Worm (Caenorhabditis elegans) whole organism, L4 larva: ENCODE measurements around the gene dsl-7.

Source experiments
- D1046.2 ChIP-seq: fragments of 200-800 bp; sonication (Bioruptor generic); IDR thresholded peaks from 2 replicates; pipeline ENCODE4 v1.3.6; 2022; ENCODE audit warnings: missing genetic modification characterization, missing compliant biosample characterization
- ceh-82 ChIP-seq: sonication (generic microtip); optimal IDR thresholded peaks from 2 replicates; lab custom pipeline; 2017; ENCODE audit warnings: missing biosample characterization, missing genetic modification characterization
- jun-1 ChIP-seq: fragments of 150-350 bp; optimal IDR thresholded peaks from 2 replicates; lab custom pipeline; 2014; ENCODE audit warnings: missing biosample characterization, missing genetic modification reagents, missing genetic modification characterization
- lim-7 ChIP-seq: fragments of 200-800 bp; sonication (Bioruptor generic); IDR thresholded peaks from 2 replicates; pipeline ENCODE4 v1.3.6; 2022; ENCODE audit warnings: missing genetic modification characterization, missing compliant biosample characterization
- mep-1 ChIP-seq: fragments of 150-350 bp; sonication (generic microtip); optimal IDR thresholded peaks from 3 replicates; lab custom pipeline; 2014; ENCODE audit warnings: missing biosample characterization, missing genetic modification characterization
- nhr-76 ChIP-seq: fragments of 150-350 bp; optimal IDR thresholded peaks from 2 replicates; lab custom pipeline; 2014; ENCODE audit warnings: missing biosample characterization, missing genetic modification characterization
- snpc-4 ChIP-seq: fragments of 150-350 bp; optimal IDR thresholded peaks from 2 replicates; lab custom pipeline; 2014; ENCODE audit warnings: missing biosample characterization, missing genetic modification characterization
- zag-1 ChIP-seq: fragments of 150-350 bp; optimal IDR thresholded peaks from 2 replicates; lab custom pipeline; 2014; ENCODE audit warnings: missing biosample characterization, missing genetic modification characterization

DNA sequence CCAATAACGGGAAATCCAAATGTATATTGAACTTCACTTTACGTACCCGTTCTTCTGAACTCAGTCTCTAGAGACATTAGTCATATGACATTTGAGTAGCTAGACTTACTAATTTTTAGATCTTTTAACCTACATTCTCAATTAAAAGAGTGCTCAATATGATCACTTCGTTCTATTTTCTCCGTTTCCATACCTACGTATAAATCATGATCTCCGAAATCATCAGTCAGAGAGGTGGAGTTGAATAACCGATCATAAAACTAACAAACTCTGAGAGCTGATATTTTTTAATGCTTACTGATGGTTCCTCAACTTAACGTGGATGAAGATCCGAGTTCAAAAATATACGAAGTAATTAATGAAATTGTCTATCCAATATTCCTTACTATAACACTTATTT is 28.9 kb upstream of the dsl-7 start, which contains the start of gene srd-35:
- TF ChIP-seq nhr-76 (tag; lab: Kevin White, UChicago) (no peak), mep-1 (no peak), snpc-4 (no peak), D1046.2 (no peak), lim-7 (GFP tag; lab: Robert Waterston, UW) (no peak), jun-1 (tag; lab: Kevin White, UChicago) (no peak), zag-1 (tag; lab: Kevin White, UChicago) (no peak), ceh-82 (tag; lab: Kevin White, UChicago) (no peak)
